Fruit fly (Drosophila melanogaster): ENCODE data around the gene CASK.

dm6 chr3R:21869464-21870100, 47.1 kb upstream of the CASK start, which contains the start of gene CG31174:
- no peak for TF ChIP-seq psq (optimal IDR thresholded peaks at IDR 0.05)
- no peak for TF ChIP-seq usp (GFP tag; optimal IDR thresholded peaks at IDR 0.05)
- TF ChIP-seq pan (optimal IDR thresholded peaks at IDR 0.05) = no peak
- TF ChIP-seq EcR (GFP tag; optimal IDR thresholded peaks at IDR 0.05) = no peak
- TF ChIP-seq CG8478 (optimal IDR thresholded peaks at IDR 0.05) = no peak

Data from whole organism.